Worm (Caenorhabditis elegans): ENCODE measurements around the gene pfn-2.

ce11 chrX:5339357-5339756, 14.5 kb downstream of the pfn-2 start:
- TF ChIP-seq ceh-16 (tag; optimal IDR thresholded peaks at IDR 0.05) (no peak), tbx-2 (tag; optimal IDR thresholded peaks at IDR 0.05) (no peak), nhr-12 (tag; optimal IDR thresholded peaks at IDR 0.05) (no peak), unc-62 (GFP tag; optimal IDR thresholded peaks at IDR 0.05) (peak; percentile 88), nfya-1 (tag; optimal IDR thresholded peaks at IDR 0.05; ENCODE audit: insufficient read depth) (no peak), elt-3 (tag; optimal IDR thresholded peaks at IDR 0.05) (peak in 1 of 3 experiments; percentile 62), fos-1 (tag; optimal IDR thresholded peaks at IDR 0.05) (no peak), snpc-4 (tag; optimal IDR thresholded peaks at IDR 0.05) (no peak), egl-27 (tag; optimal IDR thresholded peaks at IDR 0.05) (no peak), nhr-237 (tag; optimal IDR thresholded peaks at IDR 0.05) (no peak), elt-2 (tag; optimal IDR thresholded peaks at IDR 0.05) (no peak), nhr-76 (tag; optimal IDR thresholded peaks at IDR 0.05) (no peak), ceh-82 (tag; optimal IDR thresholded peaks at IDR 0.05) (no peak), pha-4 (tag; optimal IDR thresholded peaks at IDR 0.05) (no peak)

Data from whole organism, L3 larva.